Fruit fly (Drosophila melanogaster) whole organism, wandering third instar larva: Measurements from ENCODE around the gene CG10183.

Source experiments
- Abd-B ChIP-seq: fragments of >200 bp; optimal IDR thresholded peaks from 2 replicates; lab custom pipeline; 2017; ENCODE audit warnings: missing biosample characterization, missing genetic modification characterization
- CG9705 ChIP-seq: fragments of 200-800 bp; sonication (Bioruptor generic); optimal IDR thresholded peaks from 2 replicates; lab custom pipeline; 2018; ENCODE audit warnings: missing biosample characterization, mild to moderate bottlenecking, missing genetic modification characterization
- CrebA ChIP-seq: fragments of 200-800 bp; sonication (Bioruptor generic); optimal IDR thresholded peaks from 2 replicates; lab custom pipeline; 2016; ENCODE audit warnings: missing biosample characterization, mild to moderate bottlenecking, missing genetic modification characterization, borderline replicate concordance
- Dfd ChIP-seq: fragments of >200 bp; optimal IDR thresholded peaks from 2 replicates; lab custom pipeline; 2017; ENCODE audit warnings: missing biosample characterization, missing genetic modification characterization
- Dif ChIP-seq: fragments of 200-275, 200-300 bp; sonication (Bioruptor generic); optimal IDR thresholded peaks from 2 replicates; lab custom pipeline; 2018; ENCODE audit warnings: missing biosample characterization, missing genetic modification characterization; ENCODE audit not compliant: partially characterized antibody
- GATAd ChIP-seq: sonication (Bioruptor generic); optimal IDR thresholded peaks from 2 replicates; lab custom pipeline; 2016; ENCODE audit warnings: missing biosample characterization, missing genetic modification characterization
- HLH106 ChIP-seq: fragments of 200-800 bp; optimal IDR thresholded peaks from 3 replicates; lab custom pipeline; 2019; ENCODE audit warnings: missing biosample characterization, mild to moderate bottlenecking, missing genetic modification characterization, moderate library complexity
- Hnf4 ChIP-seq: fragments of 200-800 bp; sonication (Bioruptor generic); optimal IDR thresholded peaks from 2 replicates; lab custom pipeline; 2016; ENCODE audit warnings: missing biosample characterization, mild to moderate bottlenecking, missing genetic modification characterization
- Hr78 ChIP-seq: fragments of >200 bp; optimal IDR thresholded peaks from 2 replicates; lab custom pipeline; 2017; ENCODE audit warnings: missing biosample characterization, missing genetic modification characterization
- Jra ChIP-seq: sonication (Bioruptor generic); optimal IDR thresholded peaks from 2 replicates; lab custom pipeline; 2016; ENCODE audit warnings: missing biosample characterization, missing genetic modification characterization
- Myc ChIP-seq: fragments of >200 bp; optimal IDR thresholded peaks from 2 replicates; lab custom pipeline; 2017
- N ChIP-seq: fragments of >200 bp; optimal IDR thresholded peaks from 2 replicates; lab custom pipeline; 2018; ENCODE audit warnings: missing biosample characterization, missing external identifiers, missing genetic modification characterization
- OdsH ChIP-seq: fragments of 200-800 bp; sonication (Bioruptor generic); optimal IDR thresholded peaks from 2 replicates; lab custom pipeline; 2016; ENCODE audit warnings: missing biosample characterization, mild to moderate bottlenecking, missing genetic modification characterization
- Rel ChIP-seq, 2 experiments: fragments of 200-800 bp; sonication (Bioruptor generic) in 1 of 2; optimal IDR thresholded peaks; 2 replicates in 1 of 2; 3 replicates in 1 of 2; lab custom pipeline; 2016 to 2019; ENCODE audit warnings: mild to moderate bottlenecking in 2 of 2, missing biosample characterization in 2 of 2, missing genetic modification characterization in 2 of 2, moderate library complexity in 1 of 2
- Vsx2 ChIP-seq: fragments of 200-300, 225-300 bp; sonication (Bioruptor generic); optimal IDR thresholded peaks from 2 replicates; lab custom pipeline; 2018; ENCODE audit warnings: missing biosample characterization, missing genetic modification characterization; ENCODE audit not compliant: partially characterized antibody
- br ChIP-seq: fragments of 200-800 bp; sonication (Bioruptor generic); optimal IDR thresholded peaks from 2 replicates; lab custom pipeline; 2016; ENCODE audit warnings: missing biosample characterization, missing genetic modification characterization
- dmrt93B ChIP-seq: fragments of 200-800 bp; sonication (Bioruptor generic); optimal IDR thresholded peaks from 2 replicates; lab custom pipeline; 2018; ENCODE audit warnings: missing biosample characterization, mild to moderate bottlenecking, missing genetic modification characterization
- ey ChIP-seq: fragments of 200-800 bp; sonication (Bioruptor generic); optimal IDR thresholded peaks from 2 replicates; lab custom pipeline; 2016; ENCODE audit warnings: missing biosample characterization, missing genetic modification characterization
- foxo ChIP-seq, 2 experiments: fragments of 200-800 bp; sonication (Bioruptor generic); optimal IDR thresholded peaks; 2 replicates in 1 of 2; 3 replicates in 1 of 2; lab custom pipeline; 2016 to 2017; ENCODE audit warnings: missing biosample characterization in 2 of 2, missing genetic modification characterization in 2 of 2
- fru ChIP-seq: fragments of 200-800 bp; sonication (Bioruptor generic); optimal IDR thresholded peaks from 3 replicates; lab custom pipeline; 2016; ENCODE audit warnings: missing biosample characterization, mild to moderate bottlenecking, missing genetic modification characterization
- h ChIP-seq: fragments of 200-800 bp; sonication (Bioruptor generic); optimal IDR thresholded peaks from 3 replicates; lab custom pipeline; 2016; ENCODE audit warnings: missing biosample characterization, mild to moderate bottlenecking, missing genetic modification characterization
- lola ChIP-seq: fragments of >200 bp; optimal IDR thresholded peaks from 2 replicates; lab custom pipeline; 2017; ENCODE audit warnings: missing biosample characterization, missing genetic modification characterization
- pan ChIP-seq: fragments of >200 bp; optimal IDR thresholded peaks from 2 replicates; lab custom pipeline; 2017
- psq ChIP-seq: fragments of 200-800 bp; sonication (Bioruptor generic); optimal IDR thresholded peaks from 3 replicates; lab custom pipeline; 2017; ENCODE audit warnings: missing biosample characterization, mild to moderate bottlenecking, missing genetic modification characterization, moderate library complexity
- rgr ChIP-seq: fragments of 200-800 bp; sonication (Bioruptor generic); optimal IDR thresholded peaks from 3 replicates; lab custom pipeline; 2016; ENCODE audit warnings: missing biosample characterization, mild to moderate bottlenecking, missing genetic modification characterization
- sv ChIP-seq: fragments of 200-800 bp; sonication (Bioruptor generic); optimal IDR thresholded peaks from 3 replicates; lab custom pipeline; 2016; ENCODE audit warnings: missing biosample characterization, missing genetic modification characterization
- tai ChIP-seq: sonication (Bioruptor generic); optimal IDR thresholded peaks from 2 replicates; lab custom pipeline; 2016; ENCODE audit warnings: missing biosample characterization, missing genetic modification characterization
- usp ChIP-seq: fragments of >200 bp; optimal IDR thresholded peaks from 2 replicates; lab custom pipeline; 2017; ENCODE audit warnings: missing biosample characterization, missing genetic modification characterization
- woc ChIP-seq: sonication (Bioruptor generic); optimal IDR thresholded peaks from 2 replicates; lab custom pipeline; 2016; ENCODE audit warnings: missing biosample characterization, mild to moderate bottlenecking, missing genetic modification characterization

Gene CG10183

dm6 chr3R:23598934-23599333 is at the start of gene CG10183:
TSS of gene CG10183 (minus strand) at chr3R:23599034.
- no peak for TF ChIP-seq Rel (GFP tag; optimal IDR thresholded peaks at IDR 0.05; lab: Kevin White, UChicago)
- peak; percentile 64 for TF ChIP-seq Rel (tag; optimal IDR thresholded peaks at IDR 0.05; lab: Kevin White, UChicago)
- no peak for TF ChIP-seq br (GFP tag; lab: Kevin White, UChicago)

- TF ChIP-seq rgr (GFP tag; lab: Kevin White, UChicago) (peak; percentile 65), Dif (GFP tag; lab: Kevin White, UChicago) (no peak), lola (no peak), fru (GFP tag; lab: Kevin White, UChicago) (peak; percentile 41), Rel (GFP tag; optimal IDR thresholded peaks at IDR 0.05; lab: Kevin White, UChicago) (no peak), Rel (tag; optimal IDR thresholded peaks at IDR 0.05; lab: Kevin White, UChicago) (no peak), HLH106 (tag; lab: Kevin White, UChicago) (peak; percentile 28), sv (peak; percentile 66), OdsH (GFP tag; lab: Kevin White, UChicago) (peak; percentile 44), dmrt93B (peak; percentile 21), ey (GFP tag; lab: Kevin White, UChicago) (peak; percentile 54), foxo (GFP tag; optimal IDR thresholded peaks at IDR 0.05; lab: Kevin White, UChicago) (peak in 1 of 2 experiments; percentile 59), Myc (lab: Kevin White, UChicago) (no peak), woc (GFP tag; lab: Kevin White, UChicago) (no peak), h (GFP tag; lab: Kevin White, UChicago) (peak; percentile 71), GATAd (GFP tag; lab: Kevin White, UChicago) (no peak), br (GFP tag; lab: Kevin White, UChicago) (peak; percentile 41), Hnf4 (GFP tag; lab: Kevin White, UChicago) (peak; percentile 15)
Observed at dm6 chr3R:23646183-23646582, 47.3 kb upstream of the CG10183 start.

DNA sequence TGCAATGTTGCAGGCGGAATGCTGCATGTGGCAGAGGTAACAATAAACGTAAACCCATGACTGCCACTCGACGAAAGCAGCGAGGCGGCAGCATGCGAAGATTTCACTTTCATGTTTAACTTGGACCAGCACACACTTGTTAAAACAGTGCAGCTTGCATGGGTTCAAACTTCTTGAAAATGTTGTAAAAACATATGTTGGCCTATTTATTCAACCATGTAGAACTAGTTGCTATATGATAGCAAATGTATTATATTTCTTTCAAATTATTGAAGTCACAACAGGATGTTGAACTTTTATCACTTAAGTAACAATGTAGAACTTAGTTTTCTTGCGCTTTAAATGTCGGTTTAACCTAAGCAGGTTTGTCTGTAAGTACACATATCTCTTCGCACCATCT is 44.0 kb upstream of the CG10183 start:
- TF ChIP-seq CG9705 (no peak), woc (GFP tag; lab: Kevin White, UChicago) (no peak), rgr (GFP tag; lab: Kevin White, UChicago) (no peak), HLH106 (tag; lab: Kevin White, UChicago) (no peak), tai (GFP tag; lab: Kevin White, UChicago) (no peak), Jra (GFP tag; lab: Kevin White, UChicago) (no peak)

DNA sequence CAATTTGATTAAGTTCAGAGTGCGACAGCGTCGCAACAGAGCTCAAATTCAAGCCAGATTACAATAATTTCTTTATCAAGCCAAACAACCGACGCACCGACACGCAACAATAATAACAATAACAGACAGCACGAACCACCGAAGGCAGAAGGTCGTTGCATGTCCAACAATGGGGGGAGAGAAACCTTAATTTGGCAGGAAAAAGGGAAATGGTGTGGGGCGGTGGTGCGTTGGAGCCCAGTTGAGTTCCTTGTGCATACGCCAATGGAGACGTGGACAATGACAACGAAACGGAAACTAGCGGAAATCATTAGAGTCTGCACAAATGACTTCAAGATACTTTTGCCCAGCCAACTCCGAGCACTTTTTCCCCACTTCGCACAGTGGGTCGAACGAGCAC is 40.7 kb upstream of the CG10183 start:
- no peak for TF ChIP-seq usp (GFP tag; lab: Kevin White, UChicago)
- no peak for TF ChIP-seq N (GFP tag; lab: Kevin White, UChicago)
- no peak for TF ChIP-seq pan
- TF ChIP-seq h (GFP tag; lab: Kevin White, UChicago) = no peak
- TF ChIP-seq rgr (GFP tag; lab: Kevin White, UChicago) = no peak

DNA sequence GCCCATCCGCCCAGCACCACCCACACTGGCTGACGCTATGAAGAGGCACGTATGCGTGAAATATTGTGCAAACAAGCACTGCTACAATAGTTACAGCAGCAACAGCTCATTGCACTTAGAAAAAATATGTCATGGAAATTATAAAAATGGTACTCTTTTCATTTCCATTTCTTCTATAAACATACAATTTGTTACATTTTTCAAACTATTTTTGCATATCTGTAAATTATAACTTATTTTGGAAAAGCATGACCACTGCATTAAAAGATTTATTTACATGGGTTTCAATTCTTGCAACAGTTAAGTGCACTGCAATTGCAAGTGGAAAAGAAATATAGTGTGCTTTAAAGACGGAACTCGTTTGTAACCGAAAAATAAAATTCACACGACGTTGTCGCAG is 39.5 kb upstream of the CG10183 start:
- no peak for TF ChIP-seq Vsx2
- no peak for TF ChIP-seq foxo (GFP tag; optimal IDR thresholded peaks at IDR 0.05; lab: Kevin White, UChicago)
- no peak for TF ChIP-seq Abd-B
- TF ChIP-seq Myc (lab: Kevin White, UChicago) = no peak
- no peak for TF ChIP-seq h (GFP tag; lab: Kevin White, UChicago)
- TF ChIP-seq Dfd = no peak
- TF ChIP-seq fru (GFP tag; lab: Kevin White, UChicago) = no peak
- TF ChIP-seq psq (GFP tag; lab: Kevin White, UChicago) = no peak
- TF ChIP-seq CrebA (GFP tag; lab: Kevin White, UChicago) = no peak

- TF ChIP-seq pan = no peak
- TF ChIP-seq, all 38 proteins: peak for 0
Observed at dm6 chr3R:23637277-23637676, 38.4 kb upstream of the CG10183 start.

DNA sequence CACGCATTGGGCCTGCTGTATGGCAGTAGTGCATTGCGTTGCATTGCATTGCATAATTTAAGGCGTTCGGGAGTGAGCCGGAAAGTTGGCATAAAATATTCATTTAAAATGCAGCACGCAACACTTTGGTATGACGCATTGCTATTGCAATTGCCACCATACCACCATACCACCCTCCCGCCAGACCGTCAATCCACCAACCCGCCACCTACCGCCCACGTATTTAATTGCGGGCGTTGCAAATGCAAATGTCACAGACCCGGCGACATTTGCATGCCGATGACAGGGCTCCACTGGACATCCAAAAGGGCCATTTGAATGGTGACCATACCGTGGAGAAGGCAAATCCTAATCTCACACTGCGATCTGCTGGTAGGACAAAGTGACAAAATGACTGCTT is 36.0 kb upstream of the CG10183 start:
- TF ChIP-seq br (GFP tag; lab: Kevin White, UChicago) (no peak), Jra (GFP tag; lab: Kevin White, UChicago) (no peak), dmrt93B (no peak), Hr78 (GFP tag; lab: Kevin White, UChicago) (no peak), sv (no peak)
